Worm (Caenorhabditis elegans): Measurements from ENCODE around the gene fbxa-179.

- TF ChIP-seq flh-1 (GFP tag; optimal IDR thresholded peaks at IDR 0.05) (no peak), lin-13 (tag; optimal IDR thresholded peaks at IDR 0.05) (no peak), ztf-11 (tag; optimal IDR thresholded peaks at IDR 0.05) (no peak), unc-62 (GFP tag; optimal IDR thresholded peaks at IDR 0.05) (no peak)
These were observed 46.6 kb downstream of the fbxa-179 start for ce11 chrX:14366081-14366480.
